Worm (Caenorhabditis elegans) whole organism, late embryonic: ENCODE measurements around the gene ZK154.4.

ENCODE experiments used
- F13H6.1 ChIP-seq: sonication (generic microtip); optimal IDR thresholded peaks from 2 replicates; lab custom pipeline; 2016; ENCODE audit warnings: missing genetic modification characterization, missing compliant biosample characterization
- ceh-19 ChIP-seq: fragments of 200-800 bp; sonication (Bioruptor generic); optimal IDR thresholded peaks from 2 replicates; lab custom pipeline; 2018; ENCODE audit warnings: mild to moderate bottlenecking, missing genetic modification characterization, missing compliant biosample characterization
- hlh-15 ChIP-seq: sonication (generic microtip); optimal IDR thresholded peaks from 2 replicates; lab custom pipeline; 2016; ENCODE audit warnings: missing genetic modification characterization, missing compliant biosample characterization

ce11 chrX:7733571-7733970 lies 48.6 kb downstream of the ZK154.4 start:
- TF ChIP-seq F13H6.1 (no peak), hlh-15 (tag; lab: Kevin White, UChicago) (no peak), ceh-19 (no peak)
